Worm (Caenorhabditis elegans) whole organism, dauer: ENCODE data around the gene ceh-32.

ENCODE experiments used
- unc-62 ChIP-seq: sonication (generic microtip); optimal IDR thresholded peaks from 2 replicates; lab custom pipeline; 2017; ENCODE audit warnings: missing biosample characterization, missing genetic modification reagents, missing genetic modification characterization

Gene ceh-32

ce11 chrV:11653095-11653494 lies 52.1 kb downstream of the ceh-32 start:
- no peak for TF ChIP-seq unc-62
